Worm (Caenorhabditis elegans) whole organism, L3 larva: Measurements from ENCODE around the gene T23F2.4.

ENCODE experiments used
- R02D3.7 ChIP-seq: fragments of 150-350 bp; optimal IDR thresholded peaks from 2 replicates; lab custom pipeline; 2014; ENCODE audit warnings: missing biosample characterization, missing genetic modification characterization
- ZK546.5 ChIP-seq: sonication (generic microtip); optimal IDR thresholded peaks from 2 replicates; lab custom pipeline; 2017; ENCODE audit warnings: missing biosample characterization, missing genetic modification characterization
- aly-2 ChIP-seq: fragments of 150-350 bp; optimal IDR thresholded peaks from 2 replicates; lab custom pipeline; 2014; ENCODE audit warnings: missing biosample characterization, missing genetic modification characterization
- ama-1 ChIP-seq: fragments of 150-350 bp; optimal IDR thresholded peaks from 2 replicates; lab custom pipeline; 2018
- ceh-16 ChIP-seq: sonication (generic microtip); optimal IDR thresholded peaks from 2 replicates; lab custom pipeline; 2017; ENCODE audit warnings: missing biosample characterization, missing genetic modification characterization
- ceh-28 ChIP-seq: fragments of 150-350 bp; optimal IDR thresholded peaks from 2 replicates; lab custom pipeline; 2014; ENCODE audit warnings: missing biosample characterization, missing genetic modification reagents, missing genetic modification characterization
- ceh-82 ChIP-seq: fragments of 150-350 bp; optimal IDR thresholded peaks from 2 replicates; lab custom pipeline; 2014; ENCODE audit warnings: missing biosample characterization, missing genetic modification characterization
- ceh-9 ChIP-seq: sonication (generic microtip); optimal IDR thresholded peaks from 2 replicates; lab custom pipeline; 2018; ENCODE audit warnings: missing biosample characterization, missing genetic modification characterization
- daf-12 ChIP-seq: fragments of 150-350 bp; optimal IDR thresholded peaks from 2 replicates; lab custom pipeline; 2014; ENCODE audit warnings: missing biosample characterization, missing genetic modification reagents, missing genetic modification characterization
- egl-27 ChIP-seq: sonication (generic microtip); optimal IDR thresholded peaks from 4 replicates; lab custom pipeline; 2017; ENCODE audit warnings: missing biosample characterization, missing genetic modification reagents, missing genetic modification characterization
- egl-5 ChIP-seq: fragments of 150-350 bp; optimal IDR thresholded peaks from 2 replicates; lab custom pipeline; 2017; ENCODE audit warnings: missing biosample characterization, missing genetic modification reagents, missing genetic modification characterization, inconsistent platforms
- elt-1 ChIP-seq: fragments of 150-350 bp; optimal IDR thresholded peaks from 2 replicates; lab custom pipeline; 2014; ENCODE audit warnings: missing biosample characterization, missing genetic modification characterization
- elt-2 ChIP-seq: sonication (generic microtip); optimal IDR thresholded peaks from 2 replicates; lab custom pipeline; 2016; ENCODE audit warnings: missing genetic modification reagents, mild to moderate bottlenecking, missing genetic modification characterization, missing compliant biosample characterization
- elt-3 ChIP-seq, 3 experiments: fragments of 150-350 bp in 1 of 3; sonication (generic microtip) in 2 of 3; optimal IDR thresholded peaks; 2 replicates in 2 of 3; 4 replicates in 1 of 3; lab custom pipeline; 2014 to 2017; ENCODE audit warnings: missing biosample characterization in 3 of 3, missing genetic modification characterization in 3 of 3
- eor-1 ChIP-seq, 2 experiments: fragments of 150-350 bp; optimal IDR thresholded peaks; 2 replicates each; lab custom pipeline; 2014 to 2018; ENCODE audit warnings: missing biosample characterization in 2 of 2, missing genetic modification characterization in 2 of 2
- fkh-10 ChIP-seq: sonication (generic microtip); optimal IDR thresholded peaks from 2 replicates; lab custom pipeline; 2017; ENCODE audit warnings: missing biosample characterization, missing genetic modification reagents, missing genetic modification characterization
- fkh-2 ChIP-seq: fragments of 150-350 bp; optimal IDR thresholded peaks from 2 replicates; lab custom pipeline; 2014; ENCODE audit warnings: missing biosample characterization, missing genetic modification reagents, missing genetic modification characterization
- fos-1 ChIP-seq: fragments of 150-350 bp; optimal IDR thresholded peaks from 2 replicates; lab custom pipeline; 2014; ENCODE audit warnings: missing biosample characterization, missing genetic modification characterization
- hmg-11 ChIP-seq: sonication (generic microtip); optimal IDR thresholded peaks from 2 replicates; lab custom pipeline; 2016; ENCODE audit warnings: missing genetic modification characterization, missing compliant biosample characterization
- jun-1 ChIP-seq: fragments of 150-350 bp; optimal IDR thresholded peaks from 2 replicates; lab custom pipeline; 2014; ENCODE audit warnings: missing biosample characterization, missing genetic modification reagents, missing genetic modification characterization
- lin-15B ChIP-seq: fragments of 150-350 bp; optimal IDR thresholded peaks from 2 replicates; lab custom pipeline; 2014; ENCODE audit warnings: missing biosample characterization, missing genetic modification characterization
- lin-39 ChIP-seq: fragments of 150-350 bp; optimal IDR thresholded peaks from 2 replicates; lab custom pipeline; 2018; ENCODE audit warnings: missing biosample characterization, missing genetic modification reagents, missing genetic modification characterization
- lsy-12 ChIP-seq: sonication (generic microtip); optimal IDR thresholded peaks from 2 replicates; lab custom pipeline; 2016; ENCODE audit warnings: mild to moderate bottlenecking, missing genetic modification characterization, missing compliant biosample characterization
- mdl-1 ChIP-seq: fragments of 150-350 bp; optimal IDR thresholded peaks from 2 replicates; lab custom pipeline; 2014; ENCODE audit warnings: missing biosample characterization, missing genetic modification characterization
- mml-1 ChIP-seq: fragments of 150-350 bp; sonication (generic microtip); optimal IDR thresholded peaks from 3 replicates; lab custom pipeline; 2014; ENCODE audit warnings: missing biosample characterization, missing genetic modification characterization
- nfya-1 ChIP-seq: sonication (generic microtip); optimal IDR thresholded peaks from 2 replicates; lab custom pipeline; 2017; ENCODE audit warnings: missing genetic modification characterization, mild to moderate bottlenecking, missing compliant biosample characterization, antibody characterized with exemption, moderate library complexity; ENCODE audit not compliant: insufficient read depth
- nhr-11 ChIP-seq: fragments of 150-350 bp; optimal IDR thresholded peaks from 2 replicates; lab custom pipeline; 2014; ENCODE audit warnings: missing biosample characterization, missing genetic modification characterization
- nhr-12 ChIP-seq: fragments of 150-350 bp; optimal IDR thresholded peaks from 2 replicates; lab custom pipeline; 2014; ENCODE audit warnings: missing biosample characterization, missing genetic modification characterization
- nhr-23 ChIP-seq: fragments of 150-350 bp; optimal IDR thresholded peaks from 2 replicates; lab custom pipeline; 2014; ENCODE audit warnings: missing biosample characterization, missing genetic modification reagents, missing genetic modification characterization
- nhr-237 ChIP-seq: fragments of 150-350 bp; optimal IDR thresholded peaks from 2 replicates; lab custom pipeline; 2014; ENCODE audit warnings: missing biosample characterization, missing genetic modification characterization
- nhr-25 ChIP-seq: sonication (generic microtip); optimal IDR thresholded peaks from 2 replicates; lab custom pipeline; 2017; ENCODE audit warnings: missing biosample characterization, missing genetic modification characterization
- nhr-28 ChIP-seq: fragments of 150-350 bp; optimal IDR thresholded peaks from 2 replicates; lab custom pipeline; 2014; ENCODE audit warnings: missing biosample characterization, missing genetic modification characterization
- nhr-43 ChIP-seq: sonication (generic microtip); optimal IDR thresholded peaks from 2 replicates; lab custom pipeline; 2016; ENCODE audit warnings: mild to moderate bottlenecking, missing genetic modification characterization, missing compliant biosample characterization; ENCODE audit not compliant: poor library complexity, severe bottlenecking
- nhr-67 ChIP-seq: fragments of 150-350 bp; optimal IDR thresholded peaks from 2 replicates; lab custom pipeline; 2014; ENCODE audit warnings: missing biosample characterization, missing genetic modification characterization
- nhr-76 ChIP-seq: fragments of 150-350 bp; sonication (generic microtip); optimal IDR thresholded peaks from 5 replicates; lab custom pipeline; 2014; ENCODE audit warnings: missing biosample characterization, missing genetic modification characterization
- nhr-77 ChIP-seq: fragments of 150-350 bp; optimal IDR thresholded peaks from 2 replicates; lab custom pipeline; 2014; ENCODE audit warnings: missing biosample characterization, missing genetic modification characterization
- pha-4 ChIP-seq: fragments of 150-350 bp; optimal IDR thresholded peaks from 2 replicates; lab custom pipeline; 2014; ENCODE audit warnings: missing biosample characterization, missing genetic modification reagents, missing genetic modification characterization
- pqm-1 ChIP-seq: fragments of 150-350 bp; optimal IDR thresholded peaks from 2 replicates; lab custom pipeline; 2017; ENCODE audit warnings: missing biosample characterization, missing genetic modification characterization, inconsistent platforms
- sea-2 ChIP-seq: fragments of 150-350 bp; sonication (generic microtip); optimal IDR thresholded peaks from 4 replicates; lab custom pipeline; 2014; ENCODE audit warnings: missing biosample characterization, missing genetic modification reagents, missing genetic modification characterization
- skn-1 ChIP-seq: fragments of 150-350 bp; optimal IDR thresholded peaks from 2 replicates; lab custom pipeline; 2014; ENCODE audit warnings: missing biosample characterization, missing genetic modification characterization
- snpc-4 ChIP-seq: fragments of 150-350 bp; optimal IDR thresholded peaks from 2 replicates; lab custom pipeline; 2014; ENCODE audit warnings: missing biosample characterization, missing genetic modification characterization
- tbx-2 ChIP-seq: sonication (generic microtip); optimal IDR thresholded peaks from 2 replicates; lab custom pipeline; 2016; ENCODE audit warnings: mild to moderate bottlenecking, missing genetic modification characterization, missing compliant biosample characterization
- unc-39 ChIP-seq: sonication (generic microtip); optimal IDR thresholded peaks from 4 replicates; lab custom pipeline; 2017; ENCODE audit warnings: missing biosample characterization, missing genetic modification characterization
- unc-62 ChIP-seq: fragments of 150-350 bp; sonication (generic microtip); optimal IDR thresholded peaks from 4 replicates; lab custom pipeline; 2014; ENCODE audit warnings: missing biosample characterization, missing genetic modification reagents, missing genetic modification characterization
- zag-1 ChIP-seq: fragments of 150-350 bp; optimal IDR thresholded peaks from 2 replicates; lab custom pipeline; 2014; ENCODE audit warnings: missing biosample characterization, missing genetic modification characterization
- ztf-11 ChIP-seq: fragments of 150-350 bp; optimal IDR thresholded peaks from 2 replicates; lab custom pipeline; 2014; ENCODE audit warnings: missing biosample characterization, missing genetic modification characterization
- ztf-4 ChIP-seq: fragments of 150-350 bp; optimal IDR thresholded peaks from 2 replicates; lab custom pipeline; 2014; ENCODE audit warnings: missing biosample characterization, missing genetic modification characterization

Gene T23F2.4

DNA sequence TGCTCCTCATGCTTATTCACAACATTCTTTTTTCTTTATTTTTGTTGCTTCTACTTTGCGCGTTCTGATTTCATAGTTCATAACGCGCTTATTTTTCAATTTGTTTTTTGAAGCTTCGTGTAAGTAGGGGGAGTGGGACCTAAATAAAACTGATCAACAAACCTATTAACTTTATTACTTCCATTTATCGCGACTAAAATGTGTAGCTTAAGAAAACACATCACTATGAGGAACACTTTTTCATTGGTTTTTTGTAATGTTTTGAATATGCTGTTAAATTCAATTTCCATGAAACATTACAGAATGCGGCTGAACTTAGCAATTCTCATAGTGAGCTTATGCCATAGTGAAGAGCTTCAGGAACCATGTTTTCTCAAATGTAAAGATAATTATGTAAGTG is 28.8 kb upstream of the T23F2.4 start, which contains the start of gene C54G7.1:
TSS of gene C54G7.1 (plus strand) at position 301 of the 400 bp plus-strand sequence.
- TF ChIP-seq nhr-67 (tag; lab: Kevin White, UChicago): no peak
- no peak for TF ChIP-seq eor-1 (tag; optimal IDR thresholded peaks at IDR 0.05; lab: Kevin White, UChicago)
- no peak for TF ChIP-seq ceh-82 (tag; lab: Kevin White, UChicago)
- TF ChIP-seq pqm-1 (tag; lab: Kevin White, UChicago): no peak
- no peak for TF ChIP-seq ceh-9 (tag; lab: Kevin White, UChicago)
- no peak for TF ChIP-seq nhr-43 (tag; lab: Kevin White, UChicago)
- no peak for TF ChIP-seq fos-1
- TF ChIP-seq nhr-76: no peak

ce11 chrX:5538416-5538815 is 23.5 kb upstream of the T23F2.4 start, which contains the start of gene lgx-1:
Gene lgx-1, minus strand, starts transcription at chrX:5538516.
- no peak for TF ChIP-seq nfya-1 (tag; lab: Kevin White, UChicago)
- TF ChIP-seq sea-2: no peak
- TF ChIP-seq nhr-11 (tag; lab: Kevin White, UChicago): no peak
- TF ChIP-seq nhr-28: no peak
- no peak for TF ChIP-seq R02D3.7 (tag; lab: Kevin White, UChicago)
- TF ChIP-seq nhr-237: no peak
- no peak for TF ChIP-seq ceh-16 (tag; lab: Kevin White, UChicago)
- no peak for TF ChIP-seq ceh-28 (tag; lab: Kevin White, UChicago)
- no peak for TF ChIP-seq daf-12

DNA sequence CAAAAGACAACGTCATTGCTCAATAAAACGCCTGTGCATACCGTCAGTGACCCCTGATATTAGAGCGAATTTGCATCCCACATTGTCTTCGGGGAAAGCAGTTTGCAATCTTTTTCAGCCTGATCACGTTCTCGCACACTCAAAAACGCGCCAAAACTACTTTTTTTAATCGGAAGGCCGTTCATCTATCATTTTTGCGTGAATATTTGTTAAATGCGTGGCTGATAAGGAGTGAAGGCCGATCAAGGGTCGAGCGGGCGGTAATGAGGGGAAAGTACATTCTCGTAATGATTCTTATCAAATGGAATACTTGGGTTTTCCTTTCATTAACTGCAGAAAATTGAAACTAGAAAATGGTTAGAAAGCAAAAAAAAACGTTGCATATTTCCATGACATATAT is 9.4 kb upstream of the T23F2.4 start:
- no peak for TF ChIP-seq skn-1
- no peak for TF ChIP-seq ceh-16 (tag; lab: Kevin White, UChicago)
- no peak for TF ChIP-seq elt-1 (tag; lab: Kevin White, UChicago)
- no peak for TF ChIP-seq fos-1
- no peak for TF ChIP-seq zag-1
- no peak for TF ChIP-seq ceh-82 (tag; lab: Kevin White, UChicago)
- TF ChIP-seq sea-2: no peak
- TF ChIP-seq daf-12: no peak
- TF ChIP-seq fkh-2: no peak
- TF ChIP-seq nhr-23 (tag; lab: Kevin White, UChicago): peak; percentile 28
- no peak for TF ChIP-seq egl-27 (tag; lab: Kevin White, UChicago)
- TF ChIP-seq ZK546.5: no peak
- no peak for TF ChIP-seq R02D3.7 (tag; lab: Kevin White, UChicago)
- TF ChIP-seq ztf-11 (tag; lab: Kevin White, UChicago): no peak
- no peak for TF ChIP-seq nhr-28
- TF ChIP-seq ztf-4 (tag; lab: Kevin White, UChicago): no peak
- no peak for TF ChIP-seq nhr-76
- no peak for TF ChIP-seq lin-15B (tag; lab: Kevin White, UChicago)
- TF ChIP-seq snpc-4 (tag; lab: Kevin White, UChicago): no peak
- TF ChIP-seq ceh-9 (tag; lab: Kevin White, UChicago): no peak
- no peak for TF ChIP-seq unc-39 (tag; lab: Kevin White, UChicago)
- TF ChIP-seq nhr-11 (tag; lab: Kevin White, UChicago): no peak
- TF ChIP-seq lsy-12: peak; percentile 26
- TF ChIP-seq ama-1: no peak
- TF ChIP-seq jun-1: no peak
- TF ChIP-seq ceh-28 (tag; lab: Kevin White, UChicago): no peak
- TF ChIP-seq nhr-67 (tag; lab: Kevin White, UChicago): no peak
- no peak for TF ChIP-seq nhr-237
- no peak for TF ChIP-seq tbx-2 (tag; lab: Kevin White, UChicago)
- no peak for TF ChIP-seq nhr-12 (tag; lab: Kevin White, UChicago)
- no peak for TF ChIP-seq aly-2 (tag; lab: Kevin White, UChicago)
- no peak for TF ChIP-seq pha-4 (tag; lab: Kevin White, UChicago)
- TF ChIP-seq hmg-11 (tag; lab: Kevin White, UChicago): no peak
- no peak for TF ChIP-seq nhr-43 (tag; lab: Kevin White, UChicago)
- TF ChIP-seq unc-62 (GFP tag; lab: Kevin White, UChicago): no peak
- TF ChIP-seq pqm-1 (tag; lab: Kevin White, UChicago): peak; percentile 82
- TF ChIP-seq lin-39: no peak
- peak; percentile 72 for TF ChIP-seq nhr-25 (tag; lab: Kevin White, UChicago)
- no peak for TF ChIP-seq mdl-1 (tag; lab: Kevin White, UChicago)
- TF ChIP-seq nfya-1 (tag; lab: Kevin White, UChicago): no peak
- peak in 1 of 3 experiments; percentile 0 for TF ChIP-seq elt-3 (tag; optimal IDR thresholded peaks at IDR 0.05; lab: Kevin White, UChicago)
- no peak for TF ChIP-seq mml-1 (tag; lab: Kevin White, UChicago)
- no peak for TF ChIP-seq fkh-10 (GFP tag; lab: Kevin White, UChicago)
- no peak for TF ChIP-seq nhr-77 (tag; lab: Kevin White, UChicago)
- no peak for TF ChIP-seq eor-1 (tag; optimal IDR thresholded peaks at IDR 0.05; lab: Kevin White, UChicago)
- TF ChIP-seq egl-5 (tag; lab: Kevin White, UChicago): no peak
- peak; percentile 96 for TF ChIP-seq elt-2
